Fruit fly (Drosophila melanogaster): Measurements from ENCODE around the gene Cph.
A peak's percentile ranks its signal among the peaks of the same experiment; 100 is the strongest.

Cph gene

dm6 chrX:7277038-7277437 lies 139.5 kb downstream of the Cph start (continued):
- TF ChIP-seq sug (tag; optimal IDR thresholded peaks at IDR 0.05) (no peak), az2 (GFP tag; optimal IDR thresholded peaks at IDR 0.05) (peak; percentile 69), row (GFP tag; IDR thresholded peaks at IDR 0.05) (peak; percentile 73), Pdp1 (GFP tag; optimal IDR thresholded peaks at IDR 0.05) (peak; percentile 57 to 65), CG10321 (GFP tag; IDR thresholded peaks at IDR 0.05) (no peak), lab (GFP tag; optimal IDR thresholded peaks at IDR 0.05) (peak; percentile 55), CG10543 (GFP tag; optimal IDR thresholded peaks at IDR 0.05) (no peak), C15 (GFP tag; IDR thresholded peaks at IDR 0.05) (no peak), CG6854 (GFP tag; optimal IDR thresholded peaks at IDR 0.05) (peak; percentile 27), CG5245 (GFP tag; optimal IDR thresholded peaks at IDR 0.05) (peak; percentile 38), CG4424 (GFP tag; optimal IDR thresholded peaks at IDR 0.05) (peak; percentile 69), gro (GFP tag; optimal IDR thresholded peaks at IDR 0.05) (peak; percentile 18), Optix (GFP tag; IDR thresholded peaks at IDR 0.05) (no peak), Dad (GFP tag; optimal IDR thresholded peaks at IDR 0.05) (peak; percentile 28), her (GFP tag; optimal IDR thresholded peaks at IDR 0.05) (no peak), HmgD (GFP tag; optimal IDR thresholded peaks at IDR 0.05) (no peak), Bteb2 (GFP tag; optimal IDR thresholded peaks at IDR 0.05) (peak; percentile 19), E2f2 (GFP tag; IDR thresholded peaks at IDR 0.05) (no peak), kay (GFP tag; optimal IDR thresholded peaks at IDR 0.05) (no peak), luna (GFP tag; optimal IDR thresholded peaks at IDR 0.05) (no peak), CG8478 (optimal IDR thresholded peaks at IDR 0.05) (no peak), Dbx (GFP tag; IDR thresholded peaks at IDR 0.05) (no peak), CG7556 (GFP tag; optimal IDR thresholded peaks at IDR 0.05) (peak; percentile 72), Usf (GFP tag; optimal IDR thresholded peaks at IDR 0.05) (no peak), Hand (GFP tag; optimal IDR thresholded peaks at IDR 0.05) (no peak), CG2129 (GFP tag; IDR thresholded peaks at IDR 0.05; ENCODE audit: partially characterized antibody) (no peak), org-1 (GFP tag; optimal IDR thresholded peaks at IDR 0.05) (peak; percentile 45), gt (GFP tag; IDR thresholded peaks at IDR 0.05) (0 out of 2 replicates have a peak, but pooled peaks have one; percentile 25), CG10431 (GFP tag; optimal IDR thresholded peaks at IDR 0.05) (no peak), trem (tag; optimal IDR thresholded peaks at IDR 0.05) (peak; percentile 57), crol (GFP tag; IDR thresholded peaks at IDR 0.05) (no peak), dysf (GFP tag; IDR thresholded peaks at IDR 0.05) (0 out of 3 replicates have a peak, but pooled peaks have one; percentile 31), dm (GFP tag; optimal IDR thresholded peaks at IDR 0.05) (peak; percentile 13), CG6813 (GFP tag; optimal IDR thresholded peaks at IDR 0.05) (peak; percentile 75), Doc2 (GFP tag; IDR thresholded peaks at IDR 0.05) (no peak), slou (GFP tag; optimal IDR thresholded peaks at IDR 0.05) (peak; percentile 35), cato (GFP tag; optimal IDR thresholded peaks at IDR 0.05; ENCODE audit: borderline replicate concordance) (peak; percentile 30), tll (GFP tag; optimal IDR thresholded peaks at IDR 0.05) (peak in 1 of 2 experiments; percentile 76), CG6689 (GFP tag; IDR thresholded peaks at IDR 0.05) (peak; percentile 58), gcm (GFP tag; optimal IDR thresholded peaks at IDR 0.05) (peak; percentile 57), MTF-1 (GFP tag; optimal IDR thresholded peaks at IDR 0.05; ENCODE audit: borderline replicate concordance) (peak; percentile 47), CG4617 (GFP tag; optimal IDR thresholded peaks at IDR 0.05; ENCODE audit: borderline replicate concordance) (no peak), croc (GFP tag; conservative IDR thresholded peaks at IDR 0.05) (peak; percentile 55), CG11247 (GFP tag; IDR thresholded peaks at IDR 0.05) (no peak), CG17328 (GFP tag; IDR thresholded peaks at IDR 0.05) (peak; percentile 60), z (GFP tag; IDR thresholded peaks at IDR 0.05) (no peak), CG7928 (GFP tag; optimal IDR thresholded peaks at IDR 0.05) (no peak), CG7357 (GFP tag; IDR thresholded peaks at IDR 0.05) (0 out of 3 replicates have a peak, but pooled peaks have one; percentile 24), oc (tag; optimal IDR thresholded peaks at IDR 0.05) (peak; percentile 52), CG10654 (GFP tag; optimal IDR thresholded peaks at IDR 0.05) (peak; percentile 38), CG10366 (GFP tag; IDR thresholded peaks at IDR 0.05) (peak; percentile 22; the same call in 1 of the 2 replicates), bigmax (GFP tag; optimal IDR thresholded peaks at IDR 0.05) (no peak)
